Worm (Caenorhabditis elegans): ENCODE data around the gene elt-2.

DNA sequence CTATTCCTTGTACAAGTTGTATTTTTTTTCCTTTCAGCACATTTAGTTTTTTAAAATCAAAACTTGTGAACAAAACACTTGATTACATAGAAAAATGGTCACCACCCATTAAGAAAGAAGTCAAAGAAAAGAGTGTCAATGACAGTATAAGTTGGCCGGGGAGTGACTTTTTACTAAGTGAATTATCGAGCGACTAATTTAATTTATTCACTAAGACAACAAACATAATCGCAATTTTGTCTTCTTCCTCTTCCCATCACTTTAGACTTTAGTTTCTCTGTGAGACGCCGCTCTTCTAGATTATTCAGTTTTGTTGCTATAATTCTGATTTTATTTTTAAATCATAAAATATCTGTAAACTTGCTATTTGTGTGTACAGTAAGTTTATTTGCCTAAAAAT is 33.0 kb downstream of the elt-2 start:
- TF ChIP-seq him-1 (tag; optimal IDR thresholded peaks at IDR 0.05): no peak
- no peak for TF ChIP-seq W03F9.2 (tag; optimal IDR thresholded peaks at IDR 0.05)
- TF ChIP-seq dao-5 (tag; optimal IDR thresholded peaks at IDR 0.05): no peak

All from whole organism, L4/young adult.